Worm (Caenorhabditis elegans) whole organism, L4 larva: ENCODE data around the gene ifo-1.

Source experiments
- R02D3.7 ChIP-seq: fragments of 150-350 bp; sonication (generic microtip); optimal IDR thresholded peaks from 3 replicates; lab custom pipeline; 2014; ENCODE audit warnings: missing biosample characterization, missing genetic modification characterization
- aly-2 ChIP-seq: sonication (generic microtip); optimal IDR thresholded peaks from 2 replicates; lab custom pipeline; 2018; ENCODE audit warnings: missing biosample characterization, missing genetic modification characterization
- ama-1 ChIP-seq: fragments of 150-350 bp; optimal IDR thresholded peaks from 2 replicates; lab custom pipeline; 2014; ENCODE audit warnings: inconsistent platforms, mixed read lengths
- ceh-28 ChIP-seq: fragments of 150-350 bp; optimal IDR thresholded peaks from 2 replicates; lab custom pipeline; 2014; ENCODE audit warnings: missing biosample characterization, missing genetic modification reagents, missing genetic modification characterization
- ceh-82 ChIP-seq: sonication (generic microtip); optimal IDR thresholded peaks from 2 replicates; lab custom pipeline; 2017; ENCODE audit warnings: missing biosample characterization, missing genetic modification characterization
- dpl-1 ChIP-seq: fragments of 150-350 bp; optimal IDR thresholded peaks from 2 replicates; lab custom pipeline; 2014; ENCODE audit warnings: missing biosample characterization, missing genetic modification reagents, missing genetic modification characterization
- hmg-1.1 ChIP-seq: fragments of 200-800 bp; sonication (Bioruptor generic); IDR thresholded peaks from 2 replicates; pipeline ENCODE4 v1.3.6; 2022; ENCODE audit warnings: missing genetic modification reagents, missing genetic modification characterization, missing compliant biosample characterization
- lin-13 ChIP-seq: fragments of 150-350 bp; optimal IDR thresholded peaks from 2 replicates; lab custom pipeline; 2014; ENCODE audit warnings: missing biosample characterization, missing genetic modification reagents, missing genetic modification characterization
- lin-15B ChIP-seq: fragments of 150-350 bp; sonication (generic microtip); optimal IDR thresholded peaks from 3 replicates; lab custom pipeline; 2014; ENCODE audit warnings: missing biosample characterization, missing genetic modification characterization
- spr-3 ChIP-seq: fragments of 200-800 bp; sonication (Bioruptor generic); optimal IDR thresholded peaks from 2 replicates; lab custom pipeline; 2018; ENCODE audit warnings: mild to moderate bottlenecking, missing genetic modification characterization, missing compliant biosample characterization

DNA sequence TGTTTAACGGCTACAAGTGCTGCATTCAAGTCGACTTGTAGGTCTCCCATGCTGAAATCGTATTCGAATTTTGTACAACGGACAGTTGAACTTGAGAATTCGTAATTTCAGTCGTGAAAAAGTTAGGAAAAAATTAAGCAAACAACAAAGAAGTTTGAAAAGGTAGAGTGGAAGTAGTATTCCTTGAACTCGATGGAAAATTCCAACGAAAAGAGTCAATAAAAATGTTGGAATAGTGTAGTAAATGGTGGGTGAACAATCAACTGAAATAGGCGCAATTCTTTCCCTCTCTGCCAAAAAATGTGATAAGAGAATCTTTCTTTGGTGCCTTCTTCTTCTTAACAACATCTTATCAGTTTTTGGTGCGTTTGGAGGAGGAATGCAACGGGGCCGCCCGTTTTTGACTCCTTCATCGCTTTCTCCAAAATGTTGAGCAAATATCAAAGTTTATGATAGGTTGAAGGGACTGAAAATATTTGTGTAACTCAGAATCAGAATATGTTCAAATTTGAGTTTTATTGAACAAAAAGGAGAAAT, at the start of gene ifo-1:
- TF ChIP-seq aly-2 (tag; lab: Kevin White, UChicago) = no peak
- no peak for TF ChIP-seq lin-13 (GFP tag; lab: Kevin White, UChicago)
- no peak for TF ChIP-seq hmg-1.1
- TF ChIP-seq R02D3.7 = no peak
- no peak for TF ChIP-seq lin-15B (tag; lab: Kevin White, UChicago)
- no peak for TF ChIP-seq spr-3 (GFP tag; lab: Kevin White, UChicago)
- TF ChIP-seq ceh-82 (tag; lab: Kevin White, UChicago) = no peak
- TF ChIP-seq ceh-28 (tag; lab: Kevin White, UChicago) = no peak
- no peak for TF ChIP-seq dpl-1
- no peak for TF ChIP-seq ama-1 (lab: Kevin White, UChicago)
